Worm (Caenorhabditis elegans): ENCODE data around the gene ogt-1.

ogt-1 gene

DNA sequence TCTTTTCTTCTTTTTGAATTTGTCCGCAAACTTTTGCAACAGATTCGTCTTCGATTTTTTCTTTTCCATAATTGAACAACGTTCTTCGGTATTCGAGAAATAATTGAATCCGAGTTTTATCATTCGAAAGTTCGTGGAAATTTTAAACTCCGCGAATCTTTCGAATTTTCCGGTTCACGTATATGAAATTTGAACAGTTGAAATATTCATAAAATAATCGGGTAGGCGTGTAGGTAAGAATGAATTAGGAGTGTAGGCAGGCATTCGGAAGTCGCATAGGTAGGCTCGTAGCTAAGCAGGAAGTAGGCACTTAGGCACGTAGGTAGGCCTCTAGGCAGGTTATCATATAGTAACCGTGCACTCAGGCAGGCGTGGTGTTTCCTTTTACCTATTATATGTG is 15.4 kb downstream of the ogt-1 start, which contains the start of gene B0280.11:
B0280.11 (minus strand) TSS at position 101 of the 400 bp plus-strand sequence.
- TF ChIP-seq daf-16 (GFP tag; optimal IDR thresholded peaks at IDR 0.05) = no peak
- no peak for TF ChIP-seq daf-16 (tag; optimal IDR thresholded peaks at IDR 0.05)
- TF ChIP-seq ceh-62 (tag; optimal IDR thresholded peaks at IDR 0.05) = no peak
- TF ChIP-seq ceh-20 (GFP tag; IDR thresholded peaks at IDR 0.05) = no peak
- TF ChIP-seq lin-39 (tag; optimal IDR thresholded peaks at IDR 0.05) = no peak
- TF ChIP-seq ces-1 (GFP tag; optimal IDR thresholded peaks at IDR 0.05) = no peak
- TF ChIP-seq F10B5.3 (tag; optimal IDR thresholded peaks at IDR 0.05) = no peak
- no peak for TF ChIP-seq fos-1 (tag; optimal IDR thresholded peaks at IDR 0.05)
- TF ChIP-seq daf-8 (GFP tag; IDR thresholded peaks at IDR 0.05) = no peak
- no peak for TF ChIP-seq daf-19 (GFP tag; conservative IDR thresholded peaks at IDR 0.05)
- TF ChIP-seq nhr-76 (tag; optimal IDR thresholded peaks at IDR 0.05) = no peak
- TF ChIP-seq Y105C5A.15 (GFP tag; IDR thresholded peaks at IDR 0.05) = no peak
- no peak for TF ChIP-seq tra-1 (GFP tag; IDR thresholded peaks at IDR 0.05)
- no peak for TF ChIP-seq gei-8 (GFP tag; optimal IDR thresholded peaks at IDR 0.05)
- no peak for TF ChIP-seq snpc-4 (tag; optimal IDR thresholded peaks at IDR 0.05)
- TF ChIP-seq skn-1 (tag; optimal IDR thresholded peaks at IDR 0.05) = no peak
- no peak for TF ChIP-seq R02D3.7 (tag; optimal IDR thresholded peaks at IDR 0.05)

ce11 chrIII:7136015-7136414 is 17.6 kb downstream of the ogt-1 start, which contains the start of gene B0280.17:
TSS of gene B0280.17 (minus strand) at chrIII:7136115.
- no peak for TF ChIP-seq skn-1 (tag; optimal IDR thresholded peaks at IDR 0.05)
- TF ChIP-seq nhr-237 (tag; optimal IDR thresholded peaks at IDR 0.05) = no peak

DNA sequence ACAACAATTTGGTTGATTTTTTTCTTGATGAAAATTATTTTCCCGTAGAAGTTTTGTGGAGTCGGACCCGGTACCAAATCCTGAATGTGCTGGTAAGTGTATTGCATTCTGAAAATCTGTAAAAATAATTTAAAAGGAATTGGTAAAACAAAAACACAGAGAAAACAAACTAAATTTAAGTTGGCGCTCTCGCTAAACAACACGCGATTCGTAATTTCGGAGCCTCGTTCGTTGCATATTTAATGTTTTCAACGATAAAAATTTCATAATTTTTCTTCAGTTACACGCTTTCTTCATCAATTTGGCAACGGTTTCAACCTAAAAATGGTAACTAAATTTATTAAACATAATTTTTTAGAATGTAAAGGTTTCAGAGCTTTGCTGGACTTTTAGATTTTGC is 20.0 kb downstream of the ogt-1 start, which contains the start of the genes pot-1 and ggtb-1:
pot-1 (minus strand) TSS at position 120 of the 400 bp plus-strand sequence.
ggtb-1 (plus strand) TSS at position 208 of the 400 bp plus-strand sequence.
- TF ChIP-seq dpl-1 (GFP tag; optimal IDR thresholded peaks at IDR 0.05) = peak; percentile 50
- no peak for TF ChIP-seq tra-1 (GFP tag; IDR thresholded peaks at IDR 0.05)
- TF ChIP-seq unc-130 (GFP tag; optimal IDR thresholded peaks at IDR 0.05) = no peak
- TF ChIP-seq pha-4 (GFP tag; IDR thresholded peaks at IDR 0.05) = no peak
- no peak for TF ChIP-seq pha-4 (tag; optimal IDR thresholded peaks at IDR 0.05)
- TF ChIP-seq nhr-111 (GFP tag; optimal IDR thresholded peaks at IDR 0.05) = no peak
- TF ChIP-seq zfp-2 (tag; optimal IDR thresholded peaks at IDR 0.05) = no peak
- TF ChIP-seq lsy-2 (tag; optimal IDR thresholded peaks at IDR 0.05) = peak in 1 of 2 experiments; percentile 37
- TF ChIP-seq nhr-77 (tag; optimal IDR thresholded peaks at IDR 0.05) = no peak
- TF ChIP-seq daf-16 (GFP tag; optimal IDR thresholded peaks at IDR 0.05) = no peak
- peak; percentile 29 for TF ChIP-seq daf-16 (tag; optimal IDR thresholded peaks at IDR 0.05)
- TF ChIP-seq Y48G9A.11 (GFP tag; IDR thresholded peaks at IDR 0.05) = peak; percentile 81
- TF ChIP-seq daf-12 (tag; optimal IDR thresholded peaks at IDR 0.05) = no peak
- no peak for TF ChIP-seq fkh-10 (GFP tag; optimal IDR thresholded peaks at IDR 0.05)
- TF ChIP-seq jun-1 (tag; optimal IDR thresholded peaks at IDR 0.05) = no peak
- no peak for TF ChIP-seq egl-27 (tag; optimal IDR thresholded peaks at IDR 0.05)
- no peak for TF ChIP-seq skn-1 (tag; optimal IDR thresholded peaks at IDR 0.05)
- no peak for TF ChIP-seq nhr-48 (tag; optimal IDR thresholded peaks at IDR 0.05)
- TF ChIP-seq hlh-11 (tag; optimal IDR thresholded peaks at IDR 0.05) = no peak
- TF ChIP-seq snpc-4 (tag; optimal IDR thresholded peaks at IDR 0.05) = no peak
- no peak for TF ChIP-seq hlh-30 (tag; optimal IDR thresholded peaks at IDR 0.05; ENCODE audit: insufficient read depth)
- TF ChIP-seq hmg-1.1 (GFP tag; IDR thresholded peaks at IDR 0.05) = no peak
- TF ChIP-seq T20F7.1 (GFP tag; optimal IDR thresholded peaks at IDR 0.05) = peak; percentile 92
- peak; percentile 46 for TF ChIP-seq mes-2 (tag; optimal IDR thresholded peaks at IDR 0.05; ENCODE audit: poor library complexity, severe bottlenecking)

- TF ChIP-seq dmd-6 (GFP tag; IDR thresholded peaks at IDR 0.05) = peak; percentile 50
These were observed 25.0 kb downstream of the ogt-1 start, which contains the start of gene viro-2 for ce11 chrIII:7128601-7129000. TSS of gene viro-2 (plus strand) at chrIII:7128901.
